Fruit fly (Drosophila melanogaster) whole organism, pupa: ENCODE data around the gene CG16964.

Experiments used
- CG10348 ChIP-seq: fragments of 200-800 bp; sonication (Bioruptor generic); IDR thresholded peaks from 2 replicates; pipeline ENCODE4 v1.3.6; 2022; ENCODE audit warnings: missing biosample characterization, missing genetic modification characterization
- CG12605 ChIP-seq: fragments of 200-800 bp; sonication (Bioruptor generic); IDR thresholded peaks from 2 replicates; pipeline ENCODE4 v1.3.6; 2022; ENCODE audit warnings: missing biosample characterization, missing genetic modification characterization
- CG13204 ChIP-seq: fragments of 200-800 bp; sonication (Bioruptor generic); optimal IDR thresholded peaks from 2 replicates; lab custom pipeline; 2018; ENCODE audit warnings: missing biosample characterization, mild to moderate bottlenecking, missing genetic modification characterization, moderate library complexity
- CG14655 ChIP-seq: fragments of 200-800 bp; sonication (Bioruptor generic); optimal IDR thresholded peaks from 3 replicates; lab custom pipeline; 2017; ENCODE audit warnings: mild to moderate bottlenecking, missing biosample characterization, missing genetic modification reagents, missing genetic modification characterization
- CG15710 ChIP-seq: fragments of 200-800 bp; sonication (Bioruptor generic); optimal IDR thresholded peaks from 2 replicates; lab custom pipeline; 2018; ENCODE audit warnings: missing biosample characterization, mild to moderate bottlenecking, missing genetic modification characterization, moderate library complexity
- CG17806 ChIP-seq: fragments of 200-800 bp; sonication (Bioruptor generic); optimal IDR thresholded peaks from 2 replicates; lab custom pipeline; 2018; ENCODE audit warnings: missing biosample characterization, mild to moderate bottlenecking, missing genetic modification characterization, moderate library complexity
- CG32121 ChIP-seq: fragments of 200-800 bp; sonication (Bioruptor generic); IDR thresholded peaks from 2 replicates; pipeline ENCODE4 v1.3.6; 2022; ENCODE audit warnings: missing biosample characterization, missing genetic modification characterization
- CG34367 ChIP-seq: fragments of 200-800 bp; sonication (Bioruptor generic); optimal IDR thresholded peaks from 2 replicates; lab custom pipeline; 2018; ENCODE audit warnings: missing biosample characterization, mild to moderate bottlenecking, missing genetic modification characterization
- CG4496 ChIP-seq: fragments of 200-800 bp; sonication (Bioruptor generic); IDR thresholded peaks from 3 replicates; pipeline ENCODE4 v1.3.6; 2022; ENCODE audit warnings: missing biosample characterization, missing genetic modification characterization
- CG8159 ChIP-seq: fragments of 200-800 bp; sonication (Bioruptor generic); optimal IDR thresholded peaks from 3 replicates; lab custom pipeline; 2018; ENCODE audit warnings: missing biosample characterization, mild to moderate bottlenecking, missing genetic modification characterization, moderate library complexity
- CG8301 ChIP-seq: fragments of 200-800 bp; sonication (Bioruptor generic); optimal IDR thresholded peaks from 2 replicates; lab custom pipeline; 2018; ENCODE audit warnings: missing biosample characterization, mild to moderate bottlenecking, missing genetic modification characterization
- CG9948 ChIP-seq: fragments of 200-800 bp; sonication (Bioruptor generic); optimal IDR thresholded peaks from 2 replicates; lab custom pipeline; 2018; ENCODE audit warnings: missing biosample characterization, mild to moderate bottlenecking, missing genetic modification characterization, moderate library complexity
- D1 ChIP-seq: fragments of 200-800 bp; sonication (Bioruptor generic); optimal IDR thresholded peaks from 2 replicates; lab custom pipeline; 2018; ENCODE audit warnings: missing biosample characterization, mild to moderate bottlenecking, missing genetic modification characterization, moderate library complexity
- EcR ChIP-seq: fragments of 200-800 bp; sonication (Bioruptor generic); optimal IDR thresholded peaks from 3 replicates; lab custom pipeline; 2019; ENCODE audit warnings: missing biosample characterization, missing genetic modification characterization, mild to moderate bottlenecking, moderate library complexity, missing genetic modification reagents
- Ets98B ChIP-seq: fragments of 200-800 bp; sonication (Bioruptor generic); IDR thresholded peaks from 2 replicates; pipeline ENCODE4 v1.3.6; 2022; ENCODE audit warnings: missing biosample characterization, missing genetic modification characterization
- Pif1A ChIP-seq: fragments of 200-800 bp; sonication (Bioruptor generic); optimal IDR thresholded peaks from 3 replicates; lab custom pipeline; 2016; ENCODE audit warnings: missing biosample characterization, missing genetic modification characterization
- Pif1B ChIP-seq: fragments of 200-800 bp; sonication (Bioruptor generic); optimal IDR thresholded peaks from 3 replicates; lab custom pipeline; 2016; ENCODE audit warnings: missing biosample characterization, missing genetic modification characterization
- Snoo ChIP-seq: fragments of 200-800 bp; sonication (Bioruptor generic); optimal IDR thresholded peaks from 3 replicates; lab custom pipeline; 2017; ENCODE audit warnings: missing biosample characterization, mild to moderate bottlenecking, missing genetic modification characterization, inconsistent platforms
- fd96Ca ChIP-seq: fragments of 200-800 bp; sonication (Bioruptor generic); IDR thresholded peaks from 3 replicates; pipeline ENCODE4 v1.3.6; 2022; ENCODE audit warnings: missing biosample characterization, missing genetic modification characterization
- gl ChIP-seq: fragments of 200-800 bp; sonication (Bioruptor generic); optimal IDR thresholded peaks from 2 replicates; lab custom pipeline; 2018; ENCODE audit warnings: missing biosample characterization, mild to moderate bottlenecking, missing genetic modification characterization
- rn ChIP-seq: fragments of 200-800 bp; sonication (Bioruptor generic); IDR thresholded peaks from 2 replicates; pipeline ENCODE4 v1.3.6; 2022; ENCODE audit warnings: missing biosample characterization, missing genetic modification characterization

The CG16964 gene

dm6 chr2L:11970853-11971397 lies 23.2 kb downstream of the CG16964 start:
- TF ChIP-seq CG34367 (peak; percentile 7), CG8301 (tag; lab: Kevin White, UChicago) (no peak), rn (GFP tag; lab: Robert Waterston, UW) (no peak), Ets98B (GFP tag; lab: Robert Waterston, UW) (peak; percentile 50; the same call in 1 of the 2 replicates), CG13204 (GFP tag; lab: Kevin White, UChicago) (peak; percentile 64), Snoo (tag; lab: Kevin White, UChicago) (peak; percentile 15), CG12605 (GFP tag; lab: Robert Waterston, UW) (no peak), gl (tag; lab: Kevin White, UChicago) (no peak), CG32121 (GFP tag; lab: Robert Waterston, UW) (no peak), CG14655 (no peak), CG8159 (tag; lab: Kevin White, UChicago) (no peak), CG17806 (no peak), Pif1A (GFP tag; lab: Kevin White, UChicago) (no peak), CG4496 (GFP tag; lab: Robert Waterston, UW) (peak; percentile 73; the same call in 2 of the 3 replicates), CG15710 (tag; lab: Kevin White, UChicago) (no peak), D1 (no peak), fd96Ca (GFP tag; lab: Robert Waterston, UW) (0 out of 3 replicates have a peak, but pooled peaks have one; percentile 27), EcR (peak; percentile 67), CG10348 (no peak), CG9948 (tag; lab: Kevin White, UChicago) (no peak), Pif1B (GFP tag; lab: Kevin White, UChicago) (no peak)

dm6 chr2L:11973145-11973738 lies 25.5 kb downstream of the CG16964 start:
- TF ChIP-seq CG17806, result no peak
- TF ChIP-seq Pif1A (GFP tag; lab: Kevin White, UChicago), result no peak
- TF ChIP-seq CG4496 (GFP tag; lab: Robert Waterston, UW), result no peak
- no peak for TF ChIP-seq D1
- TF ChIP-seq CG8301 (tag; lab: Kevin White, UChicago), result no peak
- TF ChIP-seq CG32121 (GFP tag; lab: Robert Waterston, UW), result no peak
- no peak for TF ChIP-seq CG8159 (tag; lab: Kevin White, UChicago)
- no peak for TF ChIP-seq CG9948 (tag; lab: Kevin White, UChicago)

dm6 chr2L:11976955-11977354 lies 29.2 kb downstream of the CG16964 start:
- TF ChIP-seq CG14655 (peak; percentile 50), Pif1A (GFP tag; lab: Kevin White, UChicago) (no peak), rn (GFP tag; lab: Robert Waterston, UW) (no peak), EcR (no peak), Pif1B (GFP tag; lab: Kevin White, UChicago) (no peak), Ets98B (GFP tag; lab: Robert Waterston, UW) (no peak), CG34367 (no peak), fd96Ca (GFP tag; lab: Robert Waterston, UW) (no peak), CG8301 (tag; lab: Kevin White, UChicago) (peak; percentile 17), CG9948 (tag; lab: Kevin White, UChicago) (peak; percentile 12), CG32121 (GFP tag; lab: Robert Waterston, UW) (no peak)

dm6 chr2L:11977721-11978120 lies 30.0 kb downstream of the CG16964 start:
- TF ChIP-seq D1 (no peak), CG9948 (tag; lab: Kevin White, UChicago) (no peak), CG13204 (GFP tag; lab: Kevin White, UChicago) (no peak), CG4496 (GFP tag; lab: Robert Waterston, UW) (0 out of 3 replicates have a peak, but pooled peaks have one; percentile 20)

- TF ChIP-seq rn (GFP tag; lab: Robert Waterston, UW) (no peak), CG14655 (no peak), fd96Ca (GFP tag; lab: Robert Waterston, UW) (no peak), D1 (no peak), CG10348 (no peak), CG13204 (GFP tag; lab: Kevin White, UChicago) (no peak), Pif1A (GFP tag; lab: Kevin White, UChicago) (no peak), CG34367 (no peak), CG4496 (GFP tag; lab: Robert Waterston, UW) (no peak), CG12605 (GFP tag; lab: Robert Waterston, UW) (no peak), CG32121 (GFP tag; lab: Robert Waterston, UW) (no peak), EcR (no peak), CG17806 (no peak), CG9948 (tag; lab: Kevin White, UChicago) (peak; percentile 9), CG8159 (tag; lab: Kevin White, UChicago) (peak; percentile 7)
Measured at dm6 chr2L:11980075-11980474, 32.3 kb downstream of the CG16964 start.

- TF ChIP-seq Pif1A (GFP tag; lab: Kevin White, UChicago) (no peak), D1 (no peak), CG15710 (tag; lab: Kevin White, UChicago) (no peak), fd96Ca (GFP tag; lab: Robert Waterston, UW) (no peak), CG9948 (tag; lab: Kevin White, UChicago) (no peak), CG10348 (no peak), Pif1B (GFP tag; lab: Kevin White, UChicago) (no peak), rn (GFP tag; lab: Robert Waterston, UW) (no peak), gl (tag; lab: Kevin White, UChicago) (no peak), CG17806 (no peak), CG34367 (no peak), Snoo (tag; lab: Kevin White, UChicago) (no peak), Ets98B (GFP tag; lab: Robert Waterston, UW) (no peak)
Measured at dm6 chr2L:11981210-11981609, 33.5 kb downstream of the CG16964 start, which contains the start of gene CG16965. Gene CG16965 (plus strand): TSS chr2L:11981591.
